Worm (Caenorhabditis elegans) whole organism, early embryonic: Measurements from ENCODE around the gene F35E12.2.

Source experiments
- B0310.2 ChIP-seq: sonication (generic microtip); optimal IDR thresholded peaks from 2 replicates; lab custom pipeline; 2016; ENCODE audit warnings: mild to moderate bottlenecking, missing genetic modification characterization, missing compliant biosample characterization
- F13C5.2 ChIP-seq: sonication (generic microtip); optimal IDR thresholded peaks from 2 replicates; lab custom pipeline; 2017; ENCODE audit warnings: mild to moderate bottlenecking, missing genetic modification characterization, inconsistent platforms, missing compliant biosample characterization
- aly-1 ChIP-seq: sonication (generic microtip); optimal IDR thresholded peaks from 2 replicates; lab custom pipeline; 2016; ENCODE audit warnings: missing genetic modification characterization, missing compliant biosample characterization
- ama-1 ChIP-seq: fragments of 150-350 bp; optimal IDR thresholded peaks from 2 replicates; lab custom pipeline; 2014
- ceh-13 ChIP-seq: fragments of 200-800 bp; sonication (Bioruptor generic); optimal IDR thresholded peaks from 2 replicates; lab custom pipeline; 2018; ENCODE audit warnings: mild to moderate bottlenecking, missing genetic modification characterization, missing compliant biosample characterization
- ceh-36 ChIP-seq: sonication (generic microtip); optimal IDR thresholded peaks from 2 replicates; lab custom pipeline; 2016; ENCODE audit warnings: missing genetic modification characterization, inconsistent platforms, missing compliant biosample characterization
- ets-7 ChIP-seq: sonication (generic microtip); optimal IDR thresholded peaks from 2 replicates; lab custom pipeline; 2016; ENCODE audit warnings: missing genotype, missing genetic modification characterization, missing compliant biosample characterization
- flt-1 ChIP-seq: fragments of 200-800 bp; sonication (Bioruptor generic); IDR thresholded peaks from 2 replicates; pipeline ENCODE4 v1.3.6; 2022; ENCODE audit warnings: missing genetic modification characterization, missing compliant biosample characterization
- hmbx-1 ChIP-seq: sonication (generic microtip); optimal IDR thresholded peaks from 2 replicates; lab custom pipeline; 2016; ENCODE audit warnings: mild to moderate bottlenecking, missing genetic modification characterization, missing compliant biosample characterization
- hmg-4 ChIP-seq: fragments of 200-800 bp; sonication (Bioruptor generic); optimal IDR thresholded peaks from 2 replicates; lab custom pipeline; 2018; ENCODE audit warnings: mild to moderate bottlenecking, missing genetic modification characterization, missing compliant biosample characterization
- hnd-1 ChIP-seq: sonication (generic microtip); optimal IDR thresholded peaks from 2 replicates; lab custom pipeline; 2016; ENCODE audit warnings: missing genetic modification characterization, missing compliant biosample characterization
- pes-1 ChIP-seq: fragments of 200-800 bp; sonication (Bioruptor generic); IDR thresholded peaks from 2 replicates; pipeline ENCODE4 v1.3.6; 2022; ENCODE audit warnings: missing genetic modification reagents, missing genetic modification characterization, missing compliant biosample characterization
- scrt-1 ChIP-seq: fragments of 200-800 bp; sonication (Bioruptor generic); IDR thresholded peaks from 2 replicates; pipeline ENCODE4 v1.3.6; 2022; ENCODE audit warnings: missing genetic modification characterization, missing compliant biosample characterization
- sea-1 ChIP-seq: fragments of 200-800 bp; sonication (Bioruptor generic); conservative IDR thresholded peaks from 2 replicates; pipeline ENCODE4 v1.3.6; 2022; ENCODE audit warnings: missing genetic modification characterization, missing compliant biosample characterization
- tbx-11 ChIP-seq: fragments of 200-800 bp; sonication (Bioruptor generic); IDR thresholded peaks from 2 replicates; pipeline ENCODE4 v1.3.6; 2022; ENCODE audit warnings: missing genetic modification characterization, missing compliant biosample characterization
- tbx-37 ChIP-seq: fragments of 200-800 bp; sonication (Bioruptor generic); conservative IDR thresholded peaks from 2 replicates; pipeline ENCODE4 v1.3.6; 2022; ENCODE audit warnings: missing genetic modification reagents, missing genetic modification characterization, missing compliant biosample characterization
- tra-4 ChIP-seq: sonication (generic microtip); optimal IDR thresholded peaks from 2 replicates; lab custom pipeline; 2017; ENCODE audit warnings: missing genetic modification characterization, missing compliant biosample characterization

Gene F35E12.2

DNA sequence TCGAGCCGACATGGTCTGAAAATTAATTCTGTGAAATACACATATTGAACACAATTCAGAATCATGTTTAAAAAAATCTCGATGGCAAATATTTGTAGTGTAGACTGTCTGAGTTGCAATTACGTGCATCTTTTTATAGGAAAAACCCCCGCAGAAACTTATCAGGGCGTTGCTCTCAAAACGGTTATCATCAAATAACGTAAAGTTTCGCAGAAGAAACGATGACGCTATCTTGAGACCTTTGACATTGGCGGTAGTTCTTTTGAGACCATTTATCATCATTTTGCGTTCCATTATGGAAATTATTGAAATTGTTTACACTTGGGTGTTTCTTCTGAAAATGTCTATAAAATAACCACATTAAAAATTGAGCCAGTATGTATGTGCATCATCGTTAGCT, 6.1 kb upstream of the F35E12.2 start, which contains the start of gene dct-17:
Gene dct-17, minus strand, starts transcription at position 23 of the 400 bp plus-strand sequence.
- no peak for TF ChIP-seq sea-1 (GFP tag; lab: Robert Waterston, UW)
- TF ChIP-seq tbx-11 (GFP tag; lab: Robert Waterston, UW): no peak
- TF ChIP-seq scrt-1 (GFP tag; lab: Robert Waterston, UW): no peak
- no peak for TF ChIP-seq flt-1 (GFP tag; lab: Robert Waterston, UW)
- no peak for TF ChIP-seq ama-1
- no peak for TF ChIP-seq pes-1 (GFP tag; lab: Robert Waterston, UW)
- no peak for TF ChIP-seq tra-4 (tag; lab: Kevin White, UChicago)
- TF ChIP-seq F13C5.2: no peak
- TF ChIP-seq B0310.2 (tag; lab: Kevin White, UChicago): no peak
- TF ChIP-seq tbx-37 (GFP tag; lab: Robert Waterston, UW): no peak
- TF ChIP-seq hmbx-1 (tag; lab: Kevin White, UChicago): no peak
- no peak for TF ChIP-seq hnd-1 (tag; lab: Kevin White, UChicago)
- no peak for TF ChIP-seq ceh-36 (tag; lab: Kevin White, UChicago)
- TF ChIP-seq ceh-13: no peak

ce11 chrV:13725574-13725973, 893 bp upstream of the F35E12.2 start, which contains the start of gene fbxa-181:
TSS of gene fbxa-181 (plus strand) at chrV:13725874.
- TF ChIP-seq pes-1 (GFP tag; lab: Robert Waterston, UW) (no peak), ceh-13 (no peak), ceh-36 (tag; lab: Kevin White, UChicago) (no peak), hnd-1 (tag; lab: Kevin White, UChicago) (no peak), F13C5.2 (no peak), hmbx-1 (tag; lab: Kevin White, UChicago) (no peak), sea-1 (GFP tag; lab: Robert Waterston, UW) (no peak), tra-4 (tag; lab: Kevin White, UChicago) (no peak), ama-1 (no peak), B0310.2 (tag; lab: Kevin White, UChicago) (no peak), hmg-4 (no peak), scrt-1 (GFP tag; lab: Robert Waterston, UW) (no peak)

DNA sequence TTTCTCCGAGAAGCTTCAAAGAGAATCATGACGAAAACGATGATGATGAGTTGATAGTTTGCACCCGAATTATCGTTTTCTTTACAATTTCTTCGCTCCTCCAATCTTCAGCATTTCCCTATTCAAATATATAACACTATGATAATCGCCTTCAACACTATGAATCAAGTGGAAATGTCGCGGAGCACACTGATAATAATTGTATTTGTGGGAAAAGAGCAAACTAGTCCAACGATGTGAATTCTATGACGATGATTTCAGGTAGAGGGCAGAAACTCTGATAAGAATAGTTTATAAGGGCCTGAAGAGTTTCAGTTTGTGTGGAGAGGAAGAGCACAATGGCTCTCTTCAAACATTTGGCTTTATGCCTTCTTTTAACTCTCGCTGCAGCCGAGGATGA, 8.2 kb downstream of the F35E12.2 start, which contains the start of gene T01D3.6:
Gene T01D3.6, plus strand, starts transcription at position 294 of the 400 bp plus-strand sequence.
- TF ChIP-seq aly-1 (tag; lab: Kevin White, UChicago): no peak

DNA sequence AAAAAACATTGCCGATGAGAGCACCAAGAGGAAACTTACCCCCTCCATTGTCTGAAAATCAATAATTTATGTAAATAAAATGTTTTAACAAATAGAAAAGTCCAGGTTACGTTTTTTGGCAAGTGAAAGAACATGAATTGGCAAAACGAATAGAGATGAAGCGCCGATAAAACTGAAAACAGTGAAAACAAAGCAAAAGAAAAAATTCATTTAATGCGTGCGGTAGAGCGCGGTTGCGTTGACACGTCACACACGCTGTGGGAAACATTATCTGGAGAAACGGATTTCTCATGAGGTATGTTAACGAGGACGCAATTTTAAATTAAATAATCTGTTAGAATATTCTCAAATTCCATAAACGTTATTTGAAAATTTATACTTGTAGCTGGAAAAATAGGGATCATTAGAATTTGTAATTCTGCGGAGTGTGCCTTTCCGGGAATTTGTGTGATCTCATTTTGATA, 9.4 kb downstream of the F35E12.2 start, which contains the start of gene zipt-9:
Gene zipt-9, minus strand, starts transcription at position 51 of the 464 bp plus-strand sequence.
- no peak for TF ChIP-seq hmbx-1 (tag; lab: Kevin White, UChicago)
- peak; percentile 70 for TF ChIP-seq tbx-37 (GFP tag; lab: Robert Waterston, UW)
- TF ChIP-seq flt-1 (GFP tag; lab: Robert Waterston, UW): no peak
- TF ChIP-seq pes-1 (GFP tag; lab: Robert Waterston, UW): no peak
- peak; percentile 72 for TF ChIP-seq F13C5.2
- no peak for TF ChIP-seq sea-1 (GFP tag; lab: Robert Waterston, UW)
- TF ChIP-seq hmg-4: peak; percentile 11
- TF ChIP-seq B0310.2 (tag; lab: Kevin White, UChicago): peak; percentile 34
- TF ChIP-seq scrt-1 (GFP tag; lab: Robert Waterston, UW): no peak
- TF ChIP-seq ets-7: peak; percentile 57
- TF ChIP-seq tra-4 (tag; lab: Kevin White, UChicago): peak; percentile 28
- TF ChIP-seq hnd-1 (tag; lab: Kevin White, UChicago): no peak
- no peak for TF ChIP-seq aly-1 (tag; lab: Kevin White, UChicago)
- TF ChIP-seq tbx-11 (GFP tag; lab: Robert Waterston, UW): 0 out of 2 replicates have a peak, but pooled peaks have one; percentile 45

DNA sequence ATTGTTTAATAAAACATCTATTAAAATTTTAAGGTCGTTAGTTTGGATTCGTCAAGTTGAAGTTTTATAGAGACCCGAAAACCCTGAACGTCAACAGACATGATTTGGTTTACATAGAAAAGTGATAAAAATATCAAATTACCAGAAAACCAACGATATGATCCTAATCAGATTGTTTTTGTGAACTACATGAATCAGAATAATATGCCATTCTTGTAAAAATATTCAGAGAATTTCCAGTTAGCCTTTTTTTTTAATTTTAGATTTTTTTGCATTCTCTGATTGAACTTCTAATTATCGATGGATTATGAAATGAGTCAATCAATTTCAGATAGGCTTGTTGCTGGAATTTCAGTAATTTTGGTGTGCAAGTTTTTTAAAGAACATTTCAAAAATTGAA, 13.6 kb downstream of the F35E12.2 start, which contains the start of gene srx-96:
Gene srx-96, plus strand, starts transcription at position 301 of the 400 bp plus-strand sequence.
- TF ChIP-seq hmg-4 (no peak), flt-1 (GFP tag; lab: Robert Waterston, UW) (no peak), ets-7 (no peak), B0310.2 (tag; lab: Kevin White, UChicago) (no peak)

- TF ChIP-seq sea-1 (GFP tag; lab: Robert Waterston, UW): no peak
- no peak for TF ChIP-seq ets-7
- no peak for TF ChIP-seq flt-1 (GFP tag; lab: Robert Waterston, UW)
These were observed 17.4 kb downstream of the F35E12.2 start, which contains the start of gene hlh-34 for ce11 chrV:13707295-13707694. TSS of gene hlh-34 (minus strand) at chrV:13707395.

- TF ChIP-seq ceh-36 (tag; lab: Kevin White, UChicago): peak; percentile 10
- no peak for TF ChIP-seq sea-1 (GFP tag; lab: Robert Waterston, UW)
- TF ChIP-seq tbx-37 (GFP tag; lab: Robert Waterston, UW): no peak
- TF ChIP-seq hmbx-1 (tag; lab: Kevin White, UChicago): no peak
These were observed 20.7 kb downstream of the F35E12.2 start, which contains the start of gene T01D3.3 for ce11 chrV:13703960-13704359. TSS of gene T01D3.3 (plus strand) at chrV:13704271.

DNA sequence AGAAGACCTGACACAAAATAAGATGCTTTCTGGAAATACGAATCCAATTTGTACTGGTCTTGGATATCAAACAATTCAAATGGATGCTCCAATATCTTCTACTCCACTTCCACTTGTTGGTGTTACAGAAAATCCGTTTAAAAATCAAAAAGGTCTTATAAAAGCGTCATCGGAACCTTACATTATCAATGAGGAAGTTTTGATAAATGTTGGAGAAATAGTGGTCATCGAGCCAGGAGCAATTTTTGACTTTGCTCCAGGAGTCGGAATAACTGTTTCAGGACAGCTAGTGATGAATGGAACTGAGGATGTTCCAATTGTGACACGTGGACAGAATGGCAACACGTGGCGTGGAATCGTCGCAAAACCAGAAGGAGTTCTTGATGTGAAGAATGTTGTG, 30.6 kb downstream of the F35E12.2 start:
- TF ChIP-seq tbx-11 (GFP tag; lab: Robert Waterston, UW): no peak
- TF ChIP-seq ceh-36 (tag; lab: Kevin White, UChicago): no peak
- TF ChIP-seq ceh-13: no peak
- no peak for TF ChIP-seq aly-1 (tag; lab: Kevin White, UChicago)
- no peak for TF ChIP-seq ama-1
- no peak for TF ChIP-seq hmg-4
- no peak for TF ChIP-seq flt-1 (GFP tag; lab: Robert Waterston, UW)
- no peak for TF ChIP-seq B0310.2 (tag; lab: Kevin White, UChicago)
- no peak for TF ChIP-seq hnd-1 (tag; lab: Kevin White, UChicago)
- no peak for TF ChIP-seq tbx-37 (GFP tag; lab: Robert Waterston, UW)
